Worm (Caenorhabditis elegans) whole organism, mixed stage, embryonic: ENCODE measurements around the gene htp-1.

Experiments used
- ceh-43 ChIP-seq: fragments of 200-800 bp; sonication (Bioruptor generic); optimal IDR thresholded peaks from 2 replicates; lab custom pipeline; 2018; ENCODE audit warnings: mild to moderate bottlenecking, missing genetic modification characterization, moderate library complexity, missing compliant biosample characterization
- drap-1 ChIP-seq: fragments of 200-800 bp; sonication (Bioruptor generic); optimal IDR thresholded peaks from 3 replicates; lab custom pipeline; 2018; ENCODE audit warnings: mild to moderate bottlenecking, missing genetic modification characterization, missing compliant biosample characterization
- nhr-237 ChIP-seq: fragments of 150-350 bp; optimal IDR thresholded peaks from 2 replicates; lab custom pipeline; 2014; ENCODE audit warnings: missing biosample characterization, missing genetic modification characterization
- nhr-28 ChIP-seq: fragments of 150-350 bp; optimal IDR thresholded peaks from 2 replicates; lab custom pipeline; 2014; ENCODE audit warnings: missing biosample characterization, missing genetic modification characterization
- nhr-76 ChIP-seq: sonication (generic microtip); optimal IDR thresholded peaks from 2 replicates; lab custom pipeline; 2017; ENCODE audit warnings: missing biosample characterization, missing genetic modification characterization
- pha-4 ChIP-seq: fragments of 150-350 bp; optimal IDR thresholded peaks from 2 replicates; lab custom pipeline; 2018; ENCODE audit warnings: missing biosample characterization, missing genetic modification reagents, missing genetic modification characterization
- sptf-1 ChIP-seq: sonication (generic microtip); optimal IDR thresholded peaks from 2 replicates; lab custom pipeline; 2017; ENCODE audit warnings: mild to moderate bottlenecking, missing genetic modification characterization, moderate library complexity, missing compliant biosample characterization
- unc-39 ChIP-seq: fragments of 150-350 bp; optimal IDR thresholded peaks from 2 replicates; lab custom pipeline; 2014; ENCODE audit warnings: missing biosample characterization, missing genetic modification characterization
- unc-62 ChIP-seq: fragments of 150-350 bp; optimal IDR thresholded peaks from 2 replicates; lab custom pipeline; 2014; ENCODE audit warnings: missing biosample characterization, missing genetic modification reagents, missing genetic modification characterization
- ztf-11 ChIP-seq: fragments of 150-350 bp; optimal IDR thresholded peaks from 2 replicates; lab custom pipeline; 2014; ENCODE audit warnings: missing biosample characterization, missing genetic modification characterization

- TF ChIP-seq drap-1 (no peak), ceh-43 (GFP tag; lab: Kevin White, UChicago) (no peak), nhr-28 (tag; lab: Kevin White, UChicago) (no peak), ztf-11 (tag; lab: Kevin White, UChicago) (no peak), nhr-76 (tag; lab: Kevin White, UChicago) (no peak), pha-4 (no peak), unc-62 (GFP tag; lab: Kevin White, UChicago) (no peak), nhr-237 (no peak), unc-39 (tag; lab: Kevin White, UChicago) (no peak), sptf-1 (tag; lab: Kevin White, UChicago) (no peak)
Measured at ce11 chrIV:5415696-5416095, 24.3 kb upstream of the htp-1 start, which contains the start of gene spp-7.
